Fruit fly (Drosophila melanogaster): ENCODE data around the gene CG34367.
A peak's percentile ranks its signal among the peaks of the same experiment; 100 is the strongest.

The CG34367 gene

DNA sequence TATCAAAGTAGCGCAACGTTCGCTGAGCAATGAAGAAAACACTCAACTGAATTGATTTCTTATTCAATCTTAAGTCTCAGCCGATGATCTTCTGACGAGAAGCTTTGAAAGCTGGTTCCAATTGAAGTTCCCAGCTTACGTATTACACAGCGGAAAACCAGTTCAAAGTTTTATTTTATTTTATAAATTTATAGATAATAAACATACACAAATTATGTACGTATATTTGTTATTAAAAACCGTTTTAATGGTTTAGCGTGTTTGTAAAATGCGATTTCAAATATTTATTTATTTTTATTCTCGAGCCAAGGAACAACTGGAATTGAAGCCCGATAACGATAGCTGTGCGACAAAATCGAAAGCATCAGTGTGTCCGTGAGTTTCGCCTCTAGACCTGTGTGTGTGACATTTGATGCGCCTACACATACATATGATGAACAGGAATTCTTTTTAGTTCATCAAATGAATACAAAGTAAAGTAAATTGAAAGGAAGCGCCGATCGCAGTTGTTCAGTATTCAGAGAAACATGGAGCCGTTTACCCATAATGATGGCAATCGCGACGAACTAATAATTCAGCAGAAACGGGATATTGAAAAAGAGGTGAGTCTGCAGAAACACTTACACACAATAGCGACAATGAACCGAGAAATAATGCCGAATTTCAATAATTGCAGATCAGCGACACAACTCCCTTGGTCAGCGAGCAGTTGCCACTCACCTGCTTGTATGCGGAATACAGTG is 47.0 kb downstream of the CG34367 start, which contains the start of the genes CG5390 and CG4968 (continued):
- TF ChIP-seq lilli (GFP tag; optimal IDR thresholded peaks at IDR 0.05) (peak; percentile 65), eve (GFP tag; optimal IDR thresholded peaks at IDR 0.05) (no peak), ham (GFP tag; IDR thresholded peaks at IDR 0.05) (no peak), CG8924 (tag; optimal IDR thresholded peaks at IDR 0.05) (peak; percentile 81), CG30431 (GFP tag; optimal IDR thresholded peaks at IDR 0.05) (no peak), MESR4 (GFP tag; optimal IDR thresholded peaks at IDR 0.05) (peak; percentile 81), Hey (tag; optimal IDR thresholded peaks at IDR 0.05) (no peak), CG1647 (GFP tag; optimal IDR thresholded peaks at IDR 0.05) (no peak), CG6272 (GFP tag; IDR thresholded peaks at IDR 0.05) (no peak), CG18262 (tag; optimal IDR thresholded peaks at IDR 0.05) (peak; percentile 69), so (GFP tag; IDR thresholded peaks at IDR 0.05) (peak; percentile 57; the same call in 1 of the 3 replicates), odd (GFP tag; optimal IDR thresholded peaks at IDR 0.05) (peak; percentile 56), Sox102F (GFP tag; optimal IDR thresholded peaks at IDR 0.05) (no peak), CG16779 (GFP tag; IDR thresholded peaks at IDR 0.05) (no peak), CG7271 (tag; optimal IDR thresholded peaks at IDR 0.05) (no peak), CkIIα-i1 (GFP tag; IDR thresholded peaks at IDR 0.05) (no peak), seq (GFP tag; IDR thresholded peaks at IDR 0.05) (0 out of 2 replicates have a peak, but pooled peaks have one; percentile 34)

DNA sequence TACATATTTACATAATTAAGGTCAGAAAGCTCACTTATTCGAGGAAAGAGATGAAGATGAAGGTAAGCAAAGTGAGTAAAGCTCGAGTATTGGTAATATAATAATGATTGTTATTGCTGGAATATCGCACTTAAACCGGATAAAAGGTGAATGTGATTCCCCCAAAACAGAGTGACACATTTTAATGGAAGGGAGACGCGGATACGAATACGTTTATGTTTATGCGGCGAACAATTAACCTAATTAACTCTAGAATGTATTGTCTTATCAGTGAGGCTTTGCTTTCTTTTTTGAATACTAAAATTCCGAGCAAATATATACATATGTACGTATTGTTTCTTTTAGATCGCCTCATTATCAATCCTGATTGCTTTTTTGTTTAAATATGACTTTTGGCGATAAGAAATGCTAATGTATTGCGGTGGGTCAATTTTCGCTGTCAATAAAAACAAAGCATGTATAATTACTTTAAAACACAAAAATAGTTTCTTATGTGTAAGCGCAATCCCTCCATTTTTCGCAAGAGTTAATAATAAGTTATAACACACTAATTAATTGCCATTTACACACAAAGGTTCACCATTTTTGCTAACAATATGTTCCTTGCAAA is 48.1 kb downstream of the CG34367 start:
- TF ChIP-seq Eip74EF (GFP tag; optimal IDR thresholded peaks at IDR 0.05), result no peak
- no peak for TF ChIP-seq ssp (GFP tag; IDR thresholded peaks at IDR 0.05)
- TF ChIP-seq CG17912 (GFP tag; optimal IDR thresholded peaks at IDR 0.05), result no peak
- TF ChIP-seq sens (GFP tag), result peak; percentile 42

DNA sequence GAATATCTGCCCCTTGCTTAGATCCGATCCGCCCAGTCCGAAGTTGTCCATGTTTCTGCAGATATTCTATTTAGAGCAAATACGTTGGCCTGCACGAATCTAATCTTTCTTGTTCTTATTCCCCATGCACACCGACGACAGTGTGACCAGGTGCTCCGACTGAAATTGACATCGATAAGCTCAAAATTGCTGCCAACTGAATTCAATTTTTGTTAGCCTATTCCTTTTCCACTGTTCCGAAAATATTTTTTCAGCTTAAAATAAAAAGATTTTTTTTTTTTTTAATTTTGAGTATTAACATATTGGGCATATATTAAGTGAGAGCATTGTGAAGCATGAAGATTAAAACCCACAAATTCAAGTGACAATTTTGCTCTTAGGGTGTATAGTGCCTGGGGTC is 49.9 kb downstream of the CG34367 start, which contains the start of gene nmd:
Gene nmd, minus strand, starts transcription at position 162 of the 400 bp plus-strand sequence.
- no peak for TF ChIP-seq Deaf1 (tag; optimal IDR thresholded peaks at IDR 0.05)
- no peak for TF ChIP-seq rib (GFP tag; IDR thresholded peaks at IDR 0.05)
- TF ChIP-seq ems (GFP tag; optimal IDR thresholded peaks at IDR 0.05), result no peak
- no peak for TF ChIP-seq eyg (GFP tag; optimal IDR thresholded peaks at IDR 0.05)
- no peak for TF ChIP-seq peb (GFP tag; IDR thresholded peaks at IDR 0.05)
- no peak for TF ChIP-seq gcm2 (GFP tag; optimal IDR thresholded peaks at IDR 0.05)
- TF ChIP-seq kay (GFP tag; optimal IDR thresholded peaks at IDR 0.05), result no peak
- TF ChIP-seq CG4404 (GFP tag; IDR thresholded peaks at IDR 0.05), result no peak
- TF ChIP-seq NC2α (GFP tag; optimal IDR thresholded peaks at IDR 0.05), result no peak
- no peak for TF ChIP-seq dati (GFP tag; IDR thresholded peaks at IDR 0.05)
- TF ChIP-seq ash1 (GFP tag; optimal IDR thresholded peaks at IDR 0.05), result no peak
- TF ChIP-seq klu (GFP tag; IDR thresholded peaks at IDR 0.05), result no peak
- TF ChIP-seq tgo (GFP tag; IDR thresholded peaks at IDR 0.05), result no peak
- TF ChIP-seq cad (GFP tag; optimal IDR thresholded peaks at IDR 0.05), result no peak
- TF ChIP-seq CG32532 (GFP tag; IDR thresholded peaks at IDR 0.05), result no peak
- TF ChIP-seq NK7.1 (GFP tag; optimal IDR thresholded peaks at IDR 0.05), result no peak
- TF ChIP-seq CG2129 (GFP tag; IDR thresholded peaks at IDR 0.05; ENCODE audit: partially characterized antibody), result no peak
- TF ChIP-seq Xbp1 (GFP tag; optimal IDR thresholded peaks at IDR 0.05), result peak; percentile 13
- no peak for TF ChIP-seq CG2202 (tag; optimal IDR thresholded peaks at IDR 0.05)
- peak; percentile 20 for TF ChIP-seq Myb (GFP tag; optimal IDR thresholded peaks at IDR 0.05)
- TF ChIP-seq Doc3 (GFP tag; IDR thresholded peaks at IDR 0.05; ENCODE audit: partially characterized antibody), result no peak
- no peak for TF ChIP-seq ewg (GFP tag; optimal IDR thresholded peaks at IDR 0.05)
- no peak for TF ChIP-seq CG1529 (GFP tag; optimal IDR thresholded peaks at IDR 0.05)
- TF ChIP-seq ftz-f1 (GFP tag; optimal IDR thresholded peaks at IDR 0.05), result no peak
- peak; percentile 32 for TF ChIP-seq Hmr (GFP tag; optimal IDR thresholded peaks at IDR 0.05)
- no peak for TF ChIP-seq CG42726 (GFP tag; IDR thresholded peaks at IDR 0.05; ENCODE audit: partially characterized antibody)
- TF ChIP-seq CG4328 (GFP tag; optimal IDR thresholded peaks at IDR 0.05), result no peak
- no peak for TF ChIP-seq bigmax (GFP tag; optimal IDR thresholded peaks at IDR 0.05)

All from whole organism, embryonic.